Worm (Caenorhabditis elegans) whole organism, L1 larva: Measurements from ENCODE around the gene Y22D7AL.4.

Experiments used
- C04F5.9 ChIP-seq: sonication (generic microtip); optimal IDR thresholded peaks from 2 replicates; lab custom pipeline; 2016; ENCODE audit warnings: missing genetic modification characterization, missing compliant biosample characterization
- F16B12.6 ChIP-seq: fragments of 150-350 bp; optimal IDR thresholded peaks from 2 replicates; lab custom pipeline; 2014; ENCODE audit warnings: missing biosample characterization, missing genetic modification characterization
- aha-1 ChIP-seq: fragments of 150-350 bp; optimal IDR thresholded peaks from 2 replicates; lab custom pipeline; 2014; ENCODE audit warnings: missing biosample characterization, missing genetic modification characterization
- alr-1 ChIP-seq: fragments of 200-800 bp; sonication (Bioruptor generic); optimal IDR thresholded peaks from 2 replicates; lab custom pipeline; 2018; ENCODE audit warnings: borderline replicate concordance, mild to moderate bottlenecking, missing genetic modification characterization, missing compliant biosample characterization
- blmp-1 ChIP-seq: fragments of 150-350 bp; optimal IDR thresholded peaks from 2 replicates; lab custom pipeline; 2014; ENCODE audit warnings: missing biosample characterization, missing genetic modification characterization
- ceh-82 ChIP-seq, 3 experiments: fragments of 150-350 bp in 1 of 3; sonication (generic microtip) in 2 of 3; optimal IDR thresholded peaks; 2 replicates each; lab custom pipeline; 2014 to 2017; ENCODE audit warnings: missing biosample characterization in 3 of 3, missing genetic modification characterization in 3 of 3
- ceh-90 ChIP-seq: sonication (generic microtip); optimal IDR thresholded peaks from 2 replicates; lab custom pipeline; 2016; ENCODE audit warnings: missing genetic modification characterization, missing compliant biosample characterization
- ces-1 ChIP-seq: fragments of 150-350 bp; optimal IDR thresholded peaks from 2 replicates; lab custom pipeline; 2014; ENCODE audit warnings: missing biosample characterization, missing genetic modification reagents, missing genetic modification characterization
- dsc-1 ChIP-seq: sonication (generic microtip); optimal IDR thresholded peaks from 2 replicates; lab custom pipeline; 2016; ENCODE audit warnings: mild to moderate bottlenecking, missing genetic modification characterization, missing compliant biosample characterization
- efl-1 ChIP-seq, 4 experiments: fragments of 150-350 bp; optimal IDR thresholded peaks in 3 of 4; peaks in 1 of 4; 1 replicate in 1 of 4; 2 replicates in 3 of 4; lab custom pipeline; 2014; ENCODE audit warnings: missing biosample characterization in 2 of 4, missing genetic modification characterization in 2 of 4, missing genetic modification reagents in 2 of 4
- elt-2 ChIP-seq: sonication (generic microtip); optimal IDR thresholded peaks from 2 replicates; lab custom pipeline; 2016; ENCODE audit warnings: missing genetic modification characterization, mild to moderate bottlenecking, inconsistent platforms, missing compliant biosample characterization, missing genetic modification reagents
- fos-1 ChIP-seq: fragments of 150-350 bp; optimal IDR thresholded peaks from 2 replicates; lab custom pipeline; 2014; ENCODE audit warnings: missing biosample characterization, missing genetic modification characterization
- grh-1 ChIP-seq: fragments of 200-800 bp; sonication (Bioruptor generic); IDR thresholded peaks from 2 replicates; pipeline ENCODE4 v1.3.6; 2022; ENCODE audit warnings: missing genetic modification reagents, missing genetic modification characterization, missing compliant biosample characterization
- hlh-4 ChIP-seq: sonication (generic microtip); optimal IDR thresholded peaks from 2 replicates; lab custom pipeline; 2016; ENCODE audit warnings: mild to moderate bottlenecking, missing genetic modification characterization, missing compliant biosample characterization
- irx-1 ChIP-seq: sonication (generic microtip); optimal IDR thresholded peaks from 2 replicates; lab custom pipeline; 2016; ENCODE audit warnings: missing genetic modification characterization, missing compliant biosample characterization
- isw-1 ChIP-seq: fragments of 200-800 bp; sonication (Bioruptor generic); IDR thresholded peaks from 2 replicates; pipeline ENCODE4 v1.3.6; 2022; ENCODE audit warnings: missing genetic modification characterization, missing compliant biosample characterization
- jun-1 ChIP-seq: fragments of 150-350 bp; optimal IDR thresholded peaks from 2 replicates; lab custom pipeline; 2014; ENCODE audit warnings: missing biosample characterization, missing genetic modification reagents, missing genetic modification characterization
- lin-14 ChIP-seq: fragments of 200-800 bp; sonication (Bioruptor generic); optimal IDR thresholded peaks from 2 replicates; lab custom pipeline; 2018; ENCODE audit warnings: mild to moderate bottlenecking, missing genetic modification characterization, moderate library complexity, missing compliant biosample characterization
- lin-15B ChIP-seq: fragments of 150-350 bp; sonication (generic microtip); optimal IDR thresholded peaks from 3 replicates; lab custom pipeline; 2014; ENCODE audit warnings: missing biosample characterization, missing genetic modification characterization
- nhr-20 ChIP-seq: sonication (generic microtip); optimal IDR thresholded peaks from 2 replicates; lab custom pipeline; 2016; ENCODE audit warnings: mild to moderate bottlenecking, missing genetic modification characterization, missing compliant biosample characterization
- nhr-28 ChIP-seq: fragments of 150-350 bp; optimal IDR thresholded peaks from 2 replicates; lab custom pipeline; 2014; ENCODE audit warnings: missing biosample characterization, missing genetic modification characterization
- nhr-47 ChIP-seq: sonication (generic microtip); optimal IDR thresholded peaks from 2 replicates; lab custom pipeline; 2016; ENCODE audit warnings: mild to moderate bottlenecking, missing genetic modification characterization, moderate library complexity, missing compliant biosample characterization
- nhr-77 ChIP-seq: fragments of 150-350 bp; optimal IDR thresholded peaks from 2 replicates; lab custom pipeline; 2014; ENCODE audit warnings: missing biosample characterization, missing genetic modification characterization
- nhr-85 ChIP-seq: sonication (generic microtip); peaks from one replicate; lab custom pipeline; 2016; ENCODE audit warnings: missing genetic modification characterization, inconsistent platforms, missing compliant biosample characterization
- nhr-90 ChIP-seq: sonication (generic microtip); optimal IDR thresholded peaks from 2 replicates; lab custom pipeline; 2016; ENCODE audit warnings: mild to moderate bottlenecking, missing genetic modification characterization, missing compliant biosample characterization; ENCODE audit not compliant: poor library complexity
- pag-3 ChIP-seq: sonication (generic microtip); optimal IDR thresholded peaks from 2 replicates; lab custom pipeline; 2017; ENCODE audit warnings: missing genetic modification characterization, mild to moderate bottlenecking, missing compliant biosample characterization, antibody characterized with exemption, borderline replicate concordance; ENCODE audit not compliant: insufficient read depth
- pax-3 ChIP-seq: fragments of 200-800 bp; sonication (Bioruptor generic); optimal IDR thresholded peaks from 2 replicates; lab custom pipeline; 2018; ENCODE audit warnings: mild to moderate bottlenecking, missing genetic modification characterization, moderate library complexity, missing compliant biosample characterization
- skn-1 ChIP-seq: fragments of 150-350 bp; optimal IDR thresholded peaks from 2 replicates; lab custom pipeline; 2014; ENCODE audit warnings: missing biosample characterization, missing genetic modification characterization
- sup-37 ChIP-seq: fragments of 200-800 bp; sonication (Bioruptor generic); optimal IDR thresholded peaks from 2 replicates; lab custom pipeline; 2018; ENCODE audit warnings: mild to moderate bottlenecking, missing genetic modification characterization, missing compliant biosample characterization
- tbx-2 ChIP-seq: sonication (generic microtip); optimal IDR thresholded peaks from 2 replicates; lab custom pipeline; 2016; ENCODE audit warnings: missing genetic modification characterization, missing compliant biosample characterization
- unc-130 ChIP-seq: fragments of 150-350 bp; optimal IDR thresholded peaks from 2 replicates; lab custom pipeline; 2017; ENCODE audit warnings: missing biosample characterization, missing genetic modification characterization, inconsistent platforms
- unc-30 ChIP-seq: sonication (generic microtip); optimal IDR thresholded peaks from 2 replicates; lab custom pipeline; 2017; ENCODE audit warnings: missing biosample characterization, missing genetic modification characterization
- unc-62 ChIP-seq: fragments of 150-350 bp; optimal IDR thresholded peaks from 2 replicates; lab custom pipeline; 2014; ENCODE audit warnings: missing biosample characterization, missing genetic modification reagents, missing genetic modification characterization
- unc-98 ChIP-seq: fragments of 200-800 bp; sonication (Bioruptor generic); IDR thresholded peaks from 2 replicates; pipeline ENCODE4 v1.3.6; 2022; ENCODE audit warnings: missing genetic modification characterization, missing compliant biosample characterization
- zag-1 ChIP-seq: fragments of 150-350 bp; optimal IDR thresholded peaks from 2 replicates; lab custom pipeline; 2014; ENCODE audit warnings: missing biosample characterization, missing genetic modification characterization
- ztf-11 ChIP-seq, 2 experiments: sonication (generic microtip); optimal IDR thresholded peaks; 2 replicates each; lab custom pipeline; 2016 to 2017; ENCODE audit warnings: missing genetic modification characterization in 2 of 2, missing biosample characterization in 1 of 2, missing compliant biosample characterization in 1 of 2

The Y22D7AL.4 gene

DNA sequence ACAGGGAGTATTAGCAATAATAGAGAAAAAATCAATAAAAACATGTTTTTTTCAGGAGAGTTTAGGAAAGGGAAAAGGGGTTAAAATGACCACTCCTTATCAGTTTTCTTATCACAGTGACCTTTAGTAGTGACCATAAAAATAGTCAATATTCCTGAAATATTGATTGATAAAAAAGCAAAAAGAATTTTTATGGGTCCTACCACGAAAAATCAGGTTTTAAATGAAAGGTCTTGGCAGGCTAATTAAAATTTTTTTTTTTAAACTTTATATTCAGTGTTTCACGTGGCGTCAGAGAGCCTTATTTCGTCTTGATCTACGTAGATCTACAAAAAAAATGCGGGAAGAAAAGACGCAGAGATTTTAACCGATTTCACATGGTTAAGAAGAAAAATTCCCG, 30.9 kb downstream of the Y22D7AL.4 start, which contains the start of gene cht-4 (continued):
- no peak for TF ChIP-seq skn-1 (tag; lab: Kevin White, UChicago)

- TF ChIP-seq ces-1 (GFP tag; lab: Kevin White, UChicago) (no peak), jun-1 (no peak), grh-1 (GFP tag; lab: Robert Waterston, UW) (no peak)
Measured at ce11 chrIII:1659763-1660162, 33.3 kb downstream of the Y22D7AL.4 start, which contains the start of gene Y22D7AL.15. Gene Y22D7AL.15, minus strand, starts transcription at chrIII:1659863.

ce11 chrIII:1661031-1661430, 34.6 kb downstream of the Y22D7AL.4 start:
- TF ChIP-seq blmp-1 (tag; lab: Kevin White, UChicago) (no peak), elt-2 (tag; lab: Kevin White, UChicago) (peak; percentile 28), efl-1 (optimal IDR thresholded peaks at IDR 0.05; lab: Kevin White, UChicago) (no peak), efl-1 (GFP tag; optimal IDR thresholded peaks at IDR 0.05 in 1 of 2; lab: Kevin White, UChicago) (peak in 1 of 2 experiments; percentile 20)

DNA sequence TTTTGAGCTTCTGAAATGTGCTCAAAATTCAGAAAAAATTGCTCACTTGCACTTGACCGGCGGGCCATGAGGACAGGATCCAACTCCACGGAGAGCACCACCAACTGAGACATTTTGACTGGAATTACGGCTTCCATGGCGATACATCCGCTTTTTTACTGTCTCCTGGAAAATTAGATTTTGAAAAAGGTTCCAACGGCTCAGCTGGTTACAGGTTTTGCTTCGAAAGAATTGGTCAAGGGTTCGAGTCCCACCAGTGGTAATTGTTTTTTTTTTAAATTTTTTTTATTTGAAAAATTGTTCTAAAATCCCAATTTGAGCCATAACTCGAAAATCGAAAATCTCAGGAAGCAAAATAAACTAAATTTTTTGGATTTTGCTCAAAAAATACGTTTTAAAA, 36.0 kb downstream of the Y22D7AL.4 start:
- peak; percentile 15 for TF ChIP-seq nhr-85 (tag; lab: Kevin White, UChicago)
- no peak for TF ChIP-seq unc-98 (GFP tag; lab: Robert Waterston, UW)

- no peak for TF ChIP-seq tbx-2 (tag; lab: Kevin White, UChicago)
- TF ChIP-seq ceh-90 (tag; lab: Kevin White, UChicago) = no peak
- TF ChIP-seq nhr-28 (tag; lab: Kevin White, UChicago) = no peak
- no peak for TF ChIP-seq nhr-90 (tag; lab: Kevin White, UChicago)
- no peak for TF ChIP-seq F16B12.6
- TF ChIP-seq isw-1 = no peak
- no peak for TF ChIP-seq aha-1
- TF ChIP-seq sup-37 (GFP tag; lab: Kevin White, UChicago) = no peak
- TF ChIP-seq pag-3 = no peak
Measured at ce11 chrIII:1663056-1663455, 36.6 kb downstream of the Y22D7AL.4 start.

ce11 chrIII:1664761-1665266, 38.4 kb downstream of the Y22D7AL.4 start, which contains the start of gene Y22D7AL.16:
Gene Y22D7AL.16, minus strand, starts transcription at chrIII:1665216.
- TF ChIP-seq ztf-11 (tag; optimal IDR thresholded peaks at IDR 0.05; lab: Kevin White, UChicago) (no peak), unc-62 (no peak), ces-1 (GFP tag; lab: Kevin White, UChicago) (no peak), unc-30 (tag; lab: Kevin White, UChicago) (no peak), blmp-1 (tag; lab: Kevin White, UChicago) (no peak), hlh-4 (no peak), alr-1 (no peak), nhr-77 (no peak), nhr-47 (no peak), unc-130 (tag; lab: Kevin White, UChicago) (no peak)
- TF ChIP-seq, all 84 proteins: peak for 0

DNA sequence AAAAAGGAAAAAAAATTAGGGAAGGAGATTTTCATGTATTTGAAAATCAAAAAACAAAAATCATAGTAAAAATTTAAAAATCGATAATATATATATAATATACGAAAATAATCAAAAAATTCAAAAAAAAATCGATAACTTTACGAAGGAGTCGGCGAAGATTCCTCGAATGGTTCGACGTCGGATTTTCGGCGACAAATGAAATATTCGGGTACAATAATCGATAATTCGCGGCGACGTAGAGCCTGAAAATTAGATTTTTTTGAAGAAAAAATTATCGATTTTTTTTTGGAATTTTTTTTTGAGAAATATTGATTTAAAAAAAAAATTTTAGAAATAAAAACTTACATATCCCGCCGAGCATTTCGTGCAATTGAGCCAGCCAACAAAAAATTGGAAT, 38.9 kb downstream of the Y22D7AL.4 start:
- TF ChIP-seq unc-98 (GFP tag; lab: Robert Waterston, UW) (no peak), dsc-1 (tag; lab: Kevin White, UChicago) (no peak), C04F5.9 (tag; lab: Kevin White, UChicago) (no peak), zag-1 (tag; lab: Kevin White, UChicago) (no peak), lin-15B (tag; lab: Kevin White, UChicago) (no peak), lin-14 (no peak), nhr-20 (tag; lab: Kevin White, UChicago) (no peak), pax-3 (tag; lab: Kevin White, UChicago) (no peak), ceh-82 (tag; optimal IDR thresholded peaks at IDR 0.05; lab: Kevin White, UChicago) (no peak), efl-1 (optimal IDR thresholded peaks at IDR 0.05; lab: Kevin White, UChicago) (no peak), efl-1 (GFP tag; optimal IDR thresholded peaks at IDR 0.05 in 1 of 2; lab: Kevin White, UChicago) (no peak), fos-1 (tag; lab: Kevin White, UChicago) (no peak), nhr-28 (tag; lab: Kevin White, UChicago) (no peak), irx-1 (tag; lab: Kevin White, UChicago) (no peak), isw-1 (no peak)
- TF ChIP-seq, all 84 proteins: peak for 0
